Worm (Caenorhabditis elegans): Measurements from ENCODE around the gene tag-325.

tag-325 gene

ce11 chrIII:4809526-4810153 is 13.0 kb downstream of the tag-325 start, which contains the start of gene pal-1:
Gene pal-1 (minus strand): TSS chrIII:4809576.
- no peak for TF ChIP-seq dmd-9 (GFP tag; IDR thresholded peaks at IDR 0.05)
- no peak for TF ChIP-seq mxl-3 (GFP tag; optimal IDR thresholded peaks at IDR 0.05)
- TF ChIP-seq nhr-11 (tag; optimal IDR thresholded peaks at IDR 0.05), result no peak
- TF ChIP-seq daf-12 (tag; optimal IDR thresholded peaks at IDR 0.05), result no peak
- TF ChIP-seq nhr-77 (tag; optimal IDR thresholded peaks at IDR 0.05), result no peak
- no peak for TF ChIP-seq pqm-1 (tag; optimal IDR thresholded peaks at IDR 0.05)
- TF ChIP-seq dmd-8 (GFP tag; IDR thresholded peaks at IDR 0.05), result no peak
- TF ChIP-seq dmd-6 (GFP tag; IDR thresholded peaks at IDR 0.05), result no peak
- TF ChIP-seq F49E8.2 (tag; optimal IDR thresholded peaks at IDR 0.05; ENCODE audit: borderline replicate concordance), result no peak
- TF ChIP-seq spr-3 (GFP tag; optimal IDR thresholded peaks at IDR 0.05), result no peak
- TF ChIP-seq arid-1 (GFP tag; conservative IDR thresholded peaks at IDR 0.05), result no peak
- TF ChIP-seq ces-1 (GFP tag; optimal IDR thresholded peaks at IDR 0.05), result no peak
- no peak for TF ChIP-seq ceh-62 (tag; optimal IDR thresholded peaks at IDR 0.05)
- no peak for TF ChIP-seq ceh-32 (tag; optimal IDR thresholded peaks at IDR 0.05; ENCODE audit: poor library complexity)
- TF ChIP-seq set-16 (GFP tag; IDR thresholded peaks at IDR 0.05), result no peak

ce11 chrIII:4811195-4811594 is 14.6 kb downstream of the tag-325 start, which contains the start of gene C38D4.7:
Gene C38D4.7 (minus strand): TSS chrIII:4811295.
- TF ChIP-seq dmd-6 (GFP tag; IDR thresholded peaks at IDR 0.05) (no peak), rbr-2 (tag; optimal IDR thresholded peaks at IDR 0.05) (no peak)

ce11 chrIII:4814730-4815129 is 18.1 kb downstream of the tag-325 start, which contains the start of gene arl-6:
Gene arl-6 (minus strand): TSS chrIII:4814830.
- TF ChIP-seq duxl-1 (tag; optimal IDR thresholded peaks at IDR 0.05; ENCODE audit: poor library complexity) (no peak), gei-8 (GFP tag; optimal IDR thresholded peaks at IDR 0.05) (no peak), F26F4.8 (GFP tag; conservative IDR thresholded peaks at IDR 0.05) (no peak)

- TF ChIP-seq zip-11 (GFP tag; IDR thresholded peaks at IDR 0.05), result no peak
- no peak for TF ChIP-seq fos-1 (tag; optimal IDR thresholded peaks at IDR 0.05)
- TF ChIP-seq attf-4 (tag; optimal IDR thresholded peaks at IDR 0.05), result no peak
- TF ChIP-seq sdz-12 (GFP tag; optimal IDR thresholded peaks at IDR 0.05), result no peak
- TF ChIP-seq dmd-9 (GFP tag; IDR thresholded peaks at IDR 0.05), result no peak
- TF ChIP-seq nhr-25 (tag; optimal IDR thresholded peaks at IDR 0.05; ENCODE audit: borderline replicate concordance, insufficient read depth), result no peak
- TF ChIP-seq ceh-20 (GFP tag; IDR thresholded peaks at IDR 0.05), result no peak
Observed at ce11 chrIII:4817240-4817639, 20.6 kb downstream of the tag-325 start, which contains the start of gene F26A1.4. Gene F26A1.4 (plus strand): TSS chrIII:4817540.

ce11 chrIII:4819843-4820242 is 23.2 kb downstream of the tag-325 start, which contains the start of gene F26A1.7:
Gene F26A1.7 (minus strand): TSS chrIII:4819943.
- TF ChIP-seq fkh-10 (GFP tag; optimal IDR thresholded peaks at IDR 0.05) (no peak), Y5F2A.4 (GFP tag; optimal IDR thresholded peaks at IDR 0.05) (no peak), ces-1 (GFP tag; optimal IDR thresholded peaks at IDR 0.05) (no peak), snpc-1.2 (GFP tag; IDR thresholded peaks at IDR 0.05) (no peak), unc-39 (tag; optimal IDR thresholded peaks at IDR 0.05) (no peak), dpl-1 (GFP tag; optimal IDR thresholded peaks at IDR 0.05) (no peak), unc-62 (GFP tag; optimal IDR thresholded peaks at IDR 0.05 in 1 of 2) (no peak), unc-62 (tag; optimal IDR thresholded peaks at IDR 0.05) (no peak), ZK337.2 (GFP tag; IDR thresholded peaks at IDR 0.05) (no peak)

All from whole organism, L4 larva.